Fruit fly (Drosophila melanogaster) S2 (cell line): Measurements from ENCODE around the gene Cyp313b1.

Experiments used
- CG8478 ChIP-seq: fragments of >200 bp; optimal IDR thresholded peaks from 2 replicates; lab custom pipeline; 2018
- CTCF ChIP-seq, 2 experiments: fragments of >200 bp; optimal IDR thresholded peaks; 2 replicates each; lab custom pipeline; 2018

DNA sequence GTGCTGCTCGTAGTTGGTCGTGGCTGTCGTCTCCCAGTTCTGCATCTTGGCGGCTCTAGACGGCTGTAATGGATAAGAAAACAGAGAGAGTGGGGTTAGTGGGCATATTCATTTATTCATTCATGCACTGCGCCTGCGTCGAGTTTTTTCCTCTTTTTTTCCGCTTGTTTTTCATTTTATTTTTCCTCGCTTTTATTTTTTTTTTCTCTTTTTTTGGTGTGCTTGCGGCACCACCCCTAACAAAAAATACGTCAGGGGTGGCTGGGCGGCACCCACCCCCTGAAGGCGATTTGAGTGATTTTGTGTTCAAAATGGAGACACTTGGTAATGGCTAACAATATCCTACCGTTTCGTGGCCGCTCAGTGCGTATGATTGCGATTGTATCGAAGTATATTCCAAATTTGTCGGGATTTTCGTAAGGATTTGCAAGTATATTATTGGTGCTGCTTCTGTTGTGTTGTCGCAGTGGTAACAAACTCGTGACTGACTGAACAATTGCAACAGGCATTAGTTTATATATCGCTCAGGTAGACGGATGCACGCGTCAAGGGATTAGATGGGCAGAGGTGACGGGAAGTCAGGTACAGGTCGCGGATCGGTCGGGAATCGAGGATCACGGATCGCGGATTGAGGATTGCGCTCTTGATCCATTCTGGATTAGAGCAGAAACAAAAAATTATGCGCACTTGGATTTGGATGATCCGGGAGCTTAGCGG lies 48.8 kb upstream of the Cyp313b1 start:
- no peak for TF ChIP-seq CTCF (optimal IDR thresholded peaks at IDR 0.05; lab: Kevin White, UChicago)
- TF ChIP-seq CG8478 (lab: Kevin White, UChicago) = no peak
